Worm (Caenorhabditis elegans) whole organism, early embryonic: ENCODE measurements around the gene C49C3.21.

Experiments
- ama-1 ChIP-seq: fragments of 150-350 bp; optimal IDR thresholded peaks from 2 replicates; lab custom pipeline; 2014
- ceh-13 ChIP-seq: fragments of 200-800 bp; sonication (Bioruptor generic); optimal IDR thresholded peaks from 2 replicates; lab custom pipeline; 2018; ENCODE audit warnings: mild to moderate bottlenecking, missing genetic modification characterization, missing compliant biosample characterization
- ceh-36 ChIP-seq: sonication (generic microtip); optimal IDR thresholded peaks from 2 replicates; lab custom pipeline; 2016; ENCODE audit warnings: missing genetic modification characterization, inconsistent platforms, missing compliant biosample characterization
- ets-7 ChIP-seq: sonication (generic microtip); optimal IDR thresholded peaks from 2 replicates; lab custom pipeline; 2016; ENCODE audit warnings: missing genotype, missing genetic modification characterization, missing compliant biosample characterization
- flt-1 ChIP-seq: fragments of 200-800 bp; sonication (Bioruptor generic); IDR thresholded peaks from 2 replicates; pipeline ENCODE4 v1.3.6; 2022; ENCODE audit warnings: missing genetic modification characterization, missing compliant biosample characterization
- hmbx-1 ChIP-seq: sonication (generic microtip); optimal IDR thresholded peaks from 2 replicates; lab custom pipeline; 2016; ENCODE audit warnings: mild to moderate bottlenecking, missing genetic modification characterization, missing compliant biosample characterization
- hmg-4 ChIP-seq: fragments of 200-800 bp; sonication (Bioruptor generic); optimal IDR thresholded peaks from 2 replicates; lab custom pipeline; 2018; ENCODE audit warnings: mild to moderate bottlenecking, missing genetic modification characterization, missing compliant biosample characterization
- hnd-1 ChIP-seq: sonication (generic microtip); optimal IDR thresholded peaks from 2 replicates; lab custom pipeline; 2016; ENCODE audit warnings: missing genetic modification characterization, missing compliant biosample characterization
- pes-1 ChIP-seq: fragments of 200-800 bp; sonication (Bioruptor generic); IDR thresholded peaks from 2 replicates; pipeline ENCODE4 v1.3.6; 2022; ENCODE audit warnings: missing genetic modification reagents, missing genetic modification characterization, missing compliant biosample characterization
- tbx-11 ChIP-seq: fragments of 200-800 bp; sonication (Bioruptor generic); IDR thresholded peaks from 2 replicates; pipeline ENCODE4 v1.3.6; 2022; ENCODE audit warnings: missing genetic modification characterization, missing compliant biosample characterization
- tbx-37 ChIP-seq: fragments of 200-800 bp; sonication (Bioruptor generic); conservative IDR thresholded peaks from 2 replicates; pipeline ENCODE4 v1.3.6; 2022; ENCODE audit warnings: missing genetic modification reagents, missing genetic modification characterization, missing compliant biosample characterization
- tra-4 ChIP-seq: sonication (generic microtip); optimal IDR thresholded peaks from 2 replicates; lab custom pipeline; 2017; ENCODE audit warnings: missing genetic modification characterization, missing compliant biosample characterization

DNA sequence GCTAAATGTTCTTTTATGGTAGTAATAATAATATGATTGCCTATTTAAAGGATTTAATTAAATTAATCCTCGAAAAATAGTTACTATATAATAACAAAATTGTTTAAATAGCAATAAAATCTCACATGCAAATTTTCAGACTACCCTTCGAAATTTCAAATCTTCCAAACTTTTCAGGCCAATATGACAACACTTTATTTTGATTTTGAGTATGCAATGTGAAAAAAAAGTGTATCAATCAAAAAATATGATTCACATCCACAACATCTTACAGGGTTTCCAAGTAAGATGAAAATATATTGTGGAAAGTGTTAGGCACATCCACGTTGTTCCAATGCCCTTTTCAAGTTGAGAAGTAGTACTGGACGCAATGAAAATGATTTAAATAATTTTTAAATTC, 30.9 kb upstream of the C49C3.21 start, which contains the start of gene snf-9:
- no peak for TF ChIP-seq flt-1
- TF ChIP-seq ama-1 (lab: Kevin White, UChicago) = no peak
- TF ChIP-seq ets-7 (tag; lab: Kevin White, UChicago) = no peak
- TF ChIP-seq pes-1 (GFP tag; lab: Robert Waterston, UW) = no peak
- TF ChIP-seq tbx-37 = no peak
- no peak for TF ChIP-seq hmg-4 (GFP tag; lab: Kevin White, UChicago)
- no peak for TF ChIP-seq tra-4 (tag; lab: Kevin White, UChicago)
- no peak for TF ChIP-seq hnd-1
- no peak for TF ChIP-seq ceh-13 (GFP tag; lab: Kevin White, UChicago)
- no peak for TF ChIP-seq tbx-11 (GFP tag; lab: Robert Waterston, UW)
- no peak for TF ChIP-seq ceh-36 (tag; lab: Kevin White, UChicago)
- no peak for TF ChIP-seq hmbx-1 (tag; lab: Kevin White, UChicago)
